Worm (Caenorhabditis elegans) whole organism, L4 larva: ENCODE measurements around the gene C45B11.5.
A peak's percentile ranks its signal among the peaks of the same experiment; 100 is the strongest.

ENCODE experiments used
- F10B5.3 ChIP-seq: sonication (generic microtip); optimal IDR thresholded peaks from 2 replicates; lab custom pipeline; 2016; ENCODE audit warnings: mild to moderate bottlenecking, missing genetic modification characterization, missing compliant biosample characterization
- F26F4.8 ChIP-seq: fragments of 200-800 bp; sonication (Bioruptor generic); conservative IDR thresholded peaks from 2 replicates; pipeline ENCODE4 v1.3.6; 2022; ENCODE audit warnings: missing genetic modification characterization, missing compliant biosample characterization
- F44E2.7 ChIP-seq: fragments of 200-800 bp; sonication (Bioruptor generic); IDR thresholded peaks from 2 replicates; pipeline ENCODE4 v2.1.2; 2022; ENCODE audit warnings: missing genetic modification characterization, missing compliant biosample characterization
- F49E8.2 ChIP-seq: sonication (generic microtip); optimal IDR thresholded peaks from 2 replicates; lab custom pipeline; 2016; ENCODE audit warnings: missing compliant biosample characterization, mild to moderate bottlenecking, missing genetic modification characterization, borderline replicate concordance
- R02D3.7 ChIP-seq: fragments of 150-350 bp; sonication (generic microtip); optimal IDR thresholded peaks from 3 replicates; lab custom pipeline; 2014; ENCODE audit warnings: missing biosample characterization, missing genetic modification characterization
- Y105C5A.15 ChIP-seq: fragments of 200-800 bp; sonication (Bioruptor generic); IDR thresholded peaks from 2 replicates; pipeline ENCODE4 v1.3.6; 2022; ENCODE audit warnings: missing genetic modification characterization, missing compliant biosample characterization
- Y48G9A.11 ChIP-seq: fragments of 200-800 bp; sonication (Bioruptor generic); IDR thresholded peaks from 2 replicates; pipeline ENCODE4 v1.3.6; 2022; ENCODE audit warnings: missing genetic modification reagents, missing genetic modification characterization, missing compliant biosample characterization
- Y5F2A.4 ChIP-seq: fragments of 200-800 bp; sonication (Bioruptor generic); optimal IDR thresholded peaks from 2 replicates; lab custom pipeline; 2018; ENCODE audit warnings: mild to moderate bottlenecking, missing genetic modification characterization, missing compliant biosample characterization
- ZK337.2 ChIP-seq: fragments of 200-800 bp; sonication (Bioruptor generic); IDR thresholded peaks from 2 replicates; pipeline ENCODE4 v1.3.6; 2022; ENCODE audit warnings: missing genetic modification reagents, missing genetic modification characterization, missing compliant biosample characterization
- ZK546.5 ChIP-seq, 2 experiments: sonication (generic microtip); optimal IDR thresholded peaks; 2 replicates each; lab custom pipeline; 2017; ENCODE audit warnings: missing biosample characterization in 2 of 2, missing genetic modification characterization in 2 of 2
- aha-1 ChIP-seq: fragments of 150-350 bp; peaks from one replicate; lab custom pipeline; 2014; ENCODE audit warnings: missing biosample characterization, missing genetic modification characterization
- arid-1 ChIP-seq: fragments of 200-800 bp; sonication (Bioruptor generic); conservative IDR thresholded peaks from 2 replicates; pipeline ENCODE4 v1.3.6; 2022; ENCODE audit warnings: missing genetic modification reagents, missing genetic modification characterization, missing compliant biosample characterization
- attf-4 ChIP-seq: sonication (generic microtip); optimal IDR thresholded peaks from 3 replicates; lab custom pipeline; 2017; ENCODE audit warnings: missing biosample characterization, missing genetic modification characterization
- ceh-32 ChIP-seq: sonication (generic microtip); optimal IDR thresholded peaks from 2 replicates; lab custom pipeline; 2016; ENCODE audit warnings: mild to moderate bottlenecking, missing genetic modification characterization, missing compliant biosample characterization; ENCODE audit not compliant: poor library complexity
- ceh-44 ChIP-seq: fragments of 200-800 bp; sonication (Bioruptor generic); IDR thresholded peaks from 2 replicates; pipeline ENCODE4 v1.3.6; 2022; ENCODE audit warnings: missing genetic modification reagents, missing genetic modification characterization, missing compliant biosample characterization
- ceh-62 ChIP-seq: sonication (generic microtip); optimal IDR thresholded peaks from 2 replicates; lab custom pipeline; 2017; ENCODE audit warnings: missing biosample characterization, missing genetic modification characterization
- ces-1 ChIP-seq: fragments of 150-350 bp; sonication (generic microtip); optimal IDR thresholded peaks from 4 replicates; lab custom pipeline; 2014; ENCODE audit warnings: missing biosample characterization, missing genetic modification reagents, missing genetic modification characterization
- cey-2 ChIP-seq: sonication (generic microtip); optimal IDR thresholded peaks from 3 replicates; lab custom pipeline; 2017; ENCODE audit warnings: missing genetic modification characterization, mild to moderate bottlenecking, missing compliant biosample characterization, antibody characterized with exemption, borderline replicate concordance; ENCODE audit not compliant: insufficient read depth
- daf-12 ChIP-seq: fragments of 150-350 bp; optimal IDR thresholded peaks from 2 replicates; lab custom pipeline; 2014; ENCODE audit warnings: missing biosample characterization, missing genetic modification reagents, missing genetic modification characterization
- daf-16 ChIP-seq, 3 experiments: sonication (generic microtip); optimal IDR thresholded peaks; 2 replicates each; lab custom pipeline; 2016 to 2017; ENCODE audit warnings: missing genetic modification characterization in 3 of 3, missing genetic modification reagents in 3 of 3, mild to moderate bottlenecking in 2 of 3, missing compliant biosample characterization in 2 of 3, missing biosample characterization in 1 of 3, moderate library complexity in 1 of 3
- daf-8 ChIP-seq: fragments of 200-800 bp; sonication (Bioruptor generic); IDR thresholded peaks from 2 replicates; pipeline ENCODE4 v1.3.6; 2022; ENCODE audit warnings: missing genetic modification characterization, missing compliant biosample characterization
- dpl-1 ChIP-seq: fragments of 150-350 bp; optimal IDR thresholded peaks from 2 replicates; lab custom pipeline; 2014; ENCODE audit warnings: missing biosample characterization, missing genetic modification reagents, missing genetic modification characterization
- dve-1 ChIP-seq: sonication (generic microtip); optimal IDR thresholded peaks from 2 replicates; lab custom pipeline; 2017; ENCODE audit warnings: antibody characterized with exemption, mild to moderate bottlenecking, missing genetic modification characterization, missing compliant biosample characterization; ENCODE audit not compliant: insufficient read depth
- fos-1 ChIP-seq: fragments of 150-350 bp; optimal IDR thresholded peaks from 2 replicates; lab custom pipeline; 2014; ENCODE audit warnings: missing biosample characterization, missing genetic modification characterization
- hlh-30 ChIP-seq: sonication (generic microtip); optimal IDR thresholded peaks from 2 replicates; lab custom pipeline; 2017; ENCODE audit warnings: antibody characterized with exemption, mild to moderate bottlenecking, missing genetic modification characterization, missing compliant biosample characterization; ENCODE audit not compliant: insufficient read depth
- jun-1 ChIP-seq: fragments of 150-350 bp; optimal IDR thresholded peaks from 2 replicates; lab custom pipeline; 2014; ENCODE audit warnings: missing biosample characterization, missing genetic modification reagents, missing genetic modification characterization
- lin-1 ChIP-seq: fragments of 200-800 bp; sonication (Bioruptor generic); IDR thresholded peaks from 2 replicates; pipeline ENCODE4 v1.3.6; 2022; ENCODE audit warnings: missing genetic modification reagents, missing genetic modification characterization, missing compliant biosample characterization
- lin-15B ChIP-seq: fragments of 150-350 bp; sonication (generic microtip); optimal IDR thresholded peaks from 3 replicates; lab custom pipeline; 2014; ENCODE audit warnings: missing biosample characterization, missing genetic modification characterization
- lin-39 ChIP-seq: fragments of 150-350 bp; optimal IDR thresholded peaks from 2 replicates; lab custom pipeline; 2014; ENCODE audit warnings: missing biosample characterization, missing genetic modification reagents, missing genetic modification characterization
- madf-5 ChIP-seq, 2 experiments: fragments of 200-800 bp; sonication (Bioruptor generic); IDR thresholded peaks; 2 replicates each; pipeline ENCODE4 v1.3.6; 2022; ENCODE audit warnings: missing compliant biosample characterization in 2 of 2, missing genetic modification characterization in 2 of 2
- madf-9 ChIP-seq: fragments of 200-800 bp; sonication (Bioruptor generic); conservative IDR thresholded peaks from 2 replicates; pipeline ENCODE4 v1.3.6; 2022; ENCODE audit warnings: missing genetic modification reagents, missing genetic modification characterization, missing compliant biosample characterization
- mdl-1 ChIP-seq, 2 experiments: fragments of 150-350 bp in 1 of 2; sonication (generic microtip) in 1 of 2; optimal IDR thresholded peaks; 2 replicates each; lab custom pipeline; 2014 to 2017; ENCODE audit warnings: missing biosample characterization in 2 of 2, missing genetic modification characterization in 2 of 2
- mdt-29 ChIP-seq: fragments of 200-800 bp; sonication (Bioruptor generic); IDR thresholded peaks from 2 replicates; pipeline ENCODE4 v1.3.6; 2022; ENCODE audit warnings: missing genetic modification reagents, missing genetic modification characterization, missing compliant biosample characterization
- mep-1 ChIP-seq: fragments of 150-350 bp; sonication (generic microtip); optimal IDR thresholded peaks from 3 replicates; lab custom pipeline; 2014; ENCODE audit warnings: missing biosample characterization, missing genetic modification characterization
- nhr-102 ChIP-seq: sonication (generic microtip); optimal IDR thresholded peaks from 2 replicates; lab custom pipeline; 2016; ENCODE audit warnings: mild to moderate bottlenecking, missing genetic modification characterization, moderate library complexity, missing compliant biosample characterization
- nhr-237 ChIP-seq: sonication (generic microtip); optimal IDR thresholded peaks from 2 replicates; lab custom pipeline; 2017; ENCODE audit warnings: missing biosample characterization, missing genetic modification characterization
- nhr-42 ChIP-seq: fragments of 200-800 bp; sonication (Bioruptor generic); IDR thresholded peaks from 2 replicates; pipeline ENCODE4 v1.3.6; 2022; ENCODE audit warnings: missing genetic modification characterization, missing compliant biosample characterization
- nhr-48 ChIP-seq: sonication (generic microtip); optimal IDR thresholded peaks from 2 replicates; lab custom pipeline; 2016; ENCODE audit warnings: mild to moderate bottlenecking, missing genetic modification characterization, missing compliant biosample characterization
- nhr-77 ChIP-seq: fragments of 150-350 bp; optimal IDR thresholded peaks from 2 replicates; lab custom pipeline; 2014; ENCODE audit warnings: missing biosample characterization, missing genetic modification characterization
- php-3 ChIP-seq: fragments of 200-800 bp; sonication (Bioruptor generic); IDR thresholded peaks from 2 replicates; pipeline ENCODE4 v1.3.6; 2022; ENCODE audit warnings: missing genetic modification reagents, missing genetic modification characterization, missing compliant biosample characterization
- pqm-1 ChIP-seq: sonication (generic microtip); optimal IDR thresholded peaks from 2 replicates; lab custom pipeline; 2017; ENCODE audit warnings: missing biosample characterization, missing genetic modification characterization
- rbr-2 ChIP-seq: sonication (generic microtip); optimal IDR thresholded peaks from 2 replicates; lab custom pipeline; 2016; ENCODE audit warnings: missing genotype, missing genetic modification characterization, missing compliant biosample characterization
- saeg-2 ChIP-seq: fragments of 200-800 bp; sonication (Bioruptor generic); IDR thresholded peaks from 2 replicates; pipeline ENCODE4 v1.3.6; 2022; ENCODE audit warnings: missing genetic modification reagents, missing genetic modification characterization, missing compliant biosample characterization
- sdz-12 ChIP-seq: fragments of 200-800 bp; sonication (Bioruptor generic); optimal IDR thresholded peaks from 2 replicates; lab custom pipeline; 2018; ENCODE audit warnings: mild to moderate bottlenecking, missing genetic modification characterization, missing compliant biosample characterization
- spr-1 ChIP-seq: sonication (generic microtip); optimal IDR thresholded peaks from 2 replicates; lab custom pipeline; 2016; ENCODE audit warnings: mild to moderate bottlenecking, missing genetic modification characterization, missing compliant biosample characterization
- spr-3 ChIP-seq: fragments of 200-800 bp; sonication (Bioruptor generic); optimal IDR thresholded peaks from 2 replicates; lab custom pipeline; 2018; ENCODE audit warnings: mild to moderate bottlenecking, missing genetic modification characterization, missing compliant biosample characterization
- tag-97 ChIP-seq: fragments of 200-800 bp; sonication (Bioruptor generic); IDR thresholded peaks from 2 replicates; pipeline ENCODE4 v1.3.6; 2022; ENCODE audit warnings: missing genetic modification characterization, missing compliant biosample characterization
- unc-130 ChIP-seq: sonication (generic microtip); optimal IDR thresholded peaks from 2 replicates; lab custom pipeline; 2016; ENCODE audit warnings: missing genetic modification reagents, missing genetic modification characterization, missing compliant biosample characterization
- unc-39 ChIP-seq: sonication (generic microtip); optimal IDR thresholded peaks from 2 replicates; lab custom pipeline; 2017; ENCODE audit warnings: missing biosample characterization, missing genetic modification characterization
- unc-62 ChIP-seq, 3 experiments: fragments of 150-350 bp in 1 of 3; sonication (generic microtip); optimal IDR thresholded peaks in 2 of 3; peaks in 1 of 3; 1 replicate in 1 of 3; 2 replicates in 2 of 3; lab custom pipeline; 2014 to 2017; ENCODE audit warnings: missing biosample characterization in 3 of 3, missing genetic modification characterization in 3 of 3, missing genetic modification reagents in 3 of 3, missing genotype in 1 of 3
- zag-1 ChIP-seq: fragments of 150-350 bp; optimal IDR thresholded peaks from 2 replicates; lab custom pipeline; 2014; ENCODE audit warnings: missing biosample characterization, missing genetic modification characterization
- ztf-11 ChIP-seq: fragments of 150-350 bp; optimal IDR thresholded peaks from 2 replicates; lab custom pipeline; 2014; ENCODE audit warnings: missing biosample characterization, missing genetic modification characterization

The C45B11.5 gene

ce11 chrV:11070388-11070787, 28.8 kb downstream of the C45B11.5 start (continued):
- TF ChIP-seq lin-39 = no peak
- no peak for TF ChIP-seq daf-12
- no peak for TF ChIP-seq aha-1 (tag; lab: Kevin White, UChicago)
- TF ChIP-seq attf-4 (tag; lab: Kevin White, UChicago) = no peak
- TF ChIP-seq zag-1 (tag; lab: Kevin White, UChicago) = no peak
- no peak for TF ChIP-seq Y5F2A.4 (GFP tag; lab: Kevin White, UChicago)
- no peak for TF ChIP-seq lin-1 (GFP tag; lab: Robert Waterston, UW)
- TF ChIP-seq nhr-102 (tag; lab: Kevin White, UChicago) = no peak
- TF ChIP-seq spr-3 = no peak
- TF ChIP-seq ztf-11 (tag; lab: Kevin White, UChicago) = no peak
- TF ChIP-seq cey-2 = no peak
- no peak for TF ChIP-seq tag-97 (GFP tag; lab: Robert Waterston, UW)
- no peak for TF ChIP-seq sdz-12 (GFP tag; lab: Kevin White, UChicago)
- no peak for TF ChIP-seq mep-1 (tag; lab: Kevin White, UChicago)
- TF ChIP-seq nhr-77 = peak; percentile 85
- TF ChIP-seq nhr-237 (tag; lab: Kevin White, UChicago) = no peak
- no peak for TF ChIP-seq F10B5.3 (tag; lab: Kevin White, UChicago)
- TF ChIP-seq ceh-32 (tag; lab: Kevin White, UChicago) = no peak
- TF ChIP-seq F26F4.8 (GFP tag; lab: Robert Waterston, UW) = no peak
- TF ChIP-seq ZK337.2 (GFP tag; lab: Robert Waterston, UW) = no peak
- no peak for TF ChIP-seq madf-5 (GFP tag; IDR thresholded peaks at IDR 0.05; lab: Robert Waterston, UW)
- no peak for TF ChIP-seq ceh-44
- peak; percentile 40 for TF ChIP-seq hlh-30 (tag; lab: Kevin White, UChicago)
- TF ChIP-seq rbr-2 = no peak
- no peak for TF ChIP-seq lin-15B (tag; lab: Kevin White, UChicago)
- no peak for TF ChIP-seq R02D3.7
- TF ChIP-seq madf-9 (GFP tag; lab: Robert Waterston, UW) = no peak
- TF ChIP-seq F44E2.7 = no peak
- peak; percentile 68 for TF ChIP-seq dve-1 (tag; lab: Kevin White, UChicago)
- no peak for TF ChIP-seq Y48G9A.11 (GFP tag; lab: Robert Waterston, UW)
- no peak for TF ChIP-seq F49E8.2 (tag; lab: Kevin White, UChicago)
- peak; percentile 69 for TF ChIP-seq pqm-1 (tag; lab: Kevin White, UChicago)
- TF ChIP-seq php-3 (GFP tag; lab: Robert Waterston, UW) = no peak
- no peak for TF ChIP-seq unc-39 (tag; lab: Kevin White, UChicago)
- TF ChIP-seq arid-1 (GFP tag; lab: Robert Waterston, UW) = no peak
- no peak for TF ChIP-seq mdl-1 (tag; optimal IDR thresholded peaks at IDR 0.05; lab: Kevin White, UChicago)
- no peak for TF ChIP-seq Y105C5A.15 (GFP tag; lab: Robert Waterston, UW)
- no peak for TF ChIP-seq ces-1 (GFP tag; lab: Kevin White, UChicago)
- TF ChIP-seq nhr-42 = no peak
- no peak for TF ChIP-seq ceh-62 (tag; lab: Kevin White, UChicago)
- no peak for TF ChIP-seq mdt-29 (GFP tag; lab: Robert Waterston, UW)
- TF ChIP-seq dpl-1 (GFP tag; lab: Kevin White, UChicago) = no peak
- TF ChIP-seq fos-1 (tag; lab: Kevin White, UChicago) = no peak
- TF ChIP-seq unc-130 = no peak
- TF ChIP-seq spr-1 (tag; lab: Kevin White, UChicago) = no peak
- no peak for TF ChIP-seq daf-16 (GFP tag; optimal IDR thresholded peaks at IDR 0.05; lab: Kevin White, UChicago)
- TF ChIP-seq daf-16 (tag; optimal IDR thresholded peaks at IDR 0.05; lab: Kevin White, UChicago) = peak; percentile 99
- no peak for TF ChIP-seq nhr-48 (tag; lab: Kevin White, UChicago)
- no peak for TF ChIP-seq daf-8 (GFP tag; lab: Robert Waterston, UW)
- TF ChIP-seq jun-1 (tag; lab: Kevin White, UChicago) = no peak
- TF ChIP-seq saeg-2 (GFP tag; lab: Robert Waterston, UW) = no peak
- no peak for TF ChIP-seq ZK546.5 (tag; optimal IDR thresholded peaks at IDR 0.05; lab: Kevin White, UChicago)
- peak in 1 of 2 experiments; percentile 15 for TF ChIP-seq unc-62 (GFP tag; optimal IDR thresholded peaks at IDR 0.05 in 1 of 2; lab: Kevin White, UChicago)
- TF ChIP-seq unc-62 (tag; optimal IDR thresholded peaks at IDR 0.05; lab: Kevin White, UChicago) = no peak
